Fruit fly (Drosophila melanogaster) whole organism, wandering third instar larva: Measurements from ENCODE around the gene CG15506.
A peak's percentile ranks its signal among the peaks of the same experiment; 100 is the strongest.

ENCODE experiments used
- Abd-B ChIP-seq: fragments of >200 bp; optimal IDR thresholded peaks from 2 replicates; lab custom pipeline; 2017; ENCODE audit warnings: missing biosample characterization, missing genetic modification characterization
- CG32264 ChIP-seq: fragments of 200-800 bp; sonication (Bioruptor generic); optimal IDR thresholded peaks from 2 replicates; lab custom pipeline; 2016; ENCODE audit warnings: missing biosample characterization, missing genetic modification characterization
- CG9705 ChIP-seq: fragments of 200-800 bp; sonication (Bioruptor generic); optimal IDR thresholded peaks from 2 replicates; lab custom pipeline; 2018; ENCODE audit warnings: missing biosample characterization, mild to moderate bottlenecking, missing genetic modification characterization
- Dif ChIP-seq: fragments of 200-275, 200-300 bp; sonication (Bioruptor generic); optimal IDR thresholded peaks from 2 replicates; lab custom pipeline; 2018; ENCODE audit warnings: missing biosample characterization, missing genetic modification characterization; ENCODE audit not compliant: partially characterized antibody
- GATAd ChIP-seq: sonication (Bioruptor generic); optimal IDR thresholded peaks from 2 replicates; lab custom pipeline; 2016; ENCODE audit warnings: missing biosample characterization, missing genetic modification characterization
- HLH106 ChIP-seq: fragments of 200-800 bp; optimal IDR thresholded peaks from 3 replicates; lab custom pipeline; 2019; ENCODE audit warnings: missing biosample characterization, mild to moderate bottlenecking, missing genetic modification characterization, moderate library complexity
- Hr83 ChIP-seq: fragments of 200-300 bp; sonication (Bioruptor generic); optimal IDR thresholded peaks from 2 replicates; lab custom pipeline; 2016; ENCODE audit warnings: missing biosample characterization, mild to moderate bottlenecking, missing genetic modification characterization, moderate library complexity; ENCODE audit not compliant: poor library complexity, severe bottlenecking
- Jra ChIP-seq: sonication (Bioruptor generic); optimal IDR thresholded peaks from 2 replicates; lab custom pipeline; 2016; ENCODE audit warnings: missing biosample characterization, missing genetic modification characterization
- Mio ChIP-seq: sonication (Bioruptor generic); optimal IDR thresholded peaks from 2 replicates; lab custom pipeline; 2016; ENCODE audit warnings: missing biosample characterization, missing genetic modification characterization
- Myc ChIP-seq: fragments of >200 bp; optimal IDR thresholded peaks from 2 replicates; lab custom pipeline; 2017
- N ChIP-seq: fragments of >200 bp; optimal IDR thresholded peaks from 2 replicates; lab custom pipeline; 2018; ENCODE audit warnings: missing biosample characterization, missing external identifiers, missing genetic modification characterization
- OdsH ChIP-seq: fragments of 200-800 bp; sonication (Bioruptor generic); optimal IDR thresholded peaks from 2 replicates; lab custom pipeline; 2016; ENCODE audit warnings: missing biosample characterization, mild to moderate bottlenecking, missing genetic modification characterization
- Rel ChIP-seq, 2 experiments: fragments of 200-800 bp; sonication (Bioruptor generic) in 1 of 2; optimal IDR thresholded peaks; 2 replicates in 1 of 2; 3 replicates in 1 of 2; lab custom pipeline; 2016 to 2019; ENCODE audit warnings: mild to moderate bottlenecking in 2 of 2, missing biosample characterization in 2 of 2, missing genetic modification characterization in 2 of 2, moderate library complexity in 1 of 2
- Sp1 ChIP-seq: fragments of 200-800 bp; sonication (Bioruptor generic); optimal IDR thresholded peaks from 3 replicates; lab custom pipeline; 2019; ENCODE audit warnings: missing biosample characterization, mild to moderate bottlenecking, missing genetic modification characterization, moderate library complexity
- br ChIP-seq: fragments of 200-800 bp; sonication (Bioruptor generic); optimal IDR thresholded peaks from 2 replicates; lab custom pipeline; 2016; ENCODE audit warnings: missing biosample characterization, missing genetic modification characterization
- brk ChIP-seq: fragments of 200-800 bp; sonication (Bioruptor generic); optimal IDR thresholded peaks from 2 replicates; lab custom pipeline; 2016; ENCODE audit warnings: missing biosample characterization, mild to moderate bottlenecking, missing genetic modification characterization
- dl ChIP-seq, 2 experiments: fragments of 175-275, 200-275 bp in 1 of 2; fragments of 200-275 bp in 1 of 2; sonication (Bioruptor generic); optimal IDR thresholded peaks; lab custom pipeline; 2018; ENCODE audit warnings: mild to moderate bottlenecking in 2 of 2, missing biosample characterization in 2 of 2, missing genetic modification characterization in 2 of 2, moderate library complexity in 2 of 2; ENCODE audit not compliant: partially characterized antibody in 2 of 2, insufficient read depth in 1 of 2
- dmrt93B ChIP-seq: fragments of 200-800 bp; sonication (Bioruptor generic); optimal IDR thresholded peaks from 2 replicates; lab custom pipeline; 2018; ENCODE audit warnings: missing biosample characterization, mild to moderate bottlenecking, missing genetic modification characterization
- dsf ChIP-seq: sonication (Bioruptor generic); optimal IDR thresholded peaks from 2 replicates; lab custom pipeline; 2016; ENCODE audit warnings: missing biosample characterization, missing genetic modification characterization, borderline replicate concordance
- ey ChIP-seq: fragments of 200-800 bp; sonication (Bioruptor generic); optimal IDR thresholded peaks from 2 replicates; lab custom pipeline; 2016; ENCODE audit warnings: missing biosample characterization, missing genetic modification characterization
- foxo ChIP-seq, 2 experiments: fragments of 200-800 bp; sonication (Bioruptor generic); optimal IDR thresholded peaks; 2 replicates in 1 of 2; 3 replicates in 1 of 2; lab custom pipeline; 2016 to 2017; ENCODE audit warnings: missing biosample characterization in 2 of 2, missing genetic modification characterization in 2 of 2
- fru ChIP-seq: fragments of 200-800 bp; sonication (Bioruptor generic); optimal IDR thresholded peaks from 3 replicates; lab custom pipeline; 2016; ENCODE audit warnings: missing biosample characterization, mild to moderate bottlenecking, missing genetic modification characterization
- h ChIP-seq: fragments of 200-800 bp; sonication (Bioruptor generic); optimal IDR thresholded peaks from 3 replicates; lab custom pipeline; 2016; ENCODE audit warnings: missing biosample characterization, mild to moderate bottlenecking, missing genetic modification characterization
- lola ChIP-seq: fragments of >200 bp; optimal IDR thresholded peaks from 2 replicates; lab custom pipeline; 2017; ENCODE audit warnings: missing biosample characterization, missing genetic modification characterization
- pan ChIP-seq: fragments of >200 bp; optimal IDR thresholded peaks from 2 replicates; lab custom pipeline; 2017
- psq ChIP-seq: fragments of 200-800 bp; sonication (Bioruptor generic); optimal IDR thresholded peaks from 3 replicates; lab custom pipeline; 2017; ENCODE audit warnings: missing biosample characterization, mild to moderate bottlenecking, missing genetic modification characterization, moderate library complexity
- rgr ChIP-seq: fragments of 200-800 bp; sonication (Bioruptor generic); optimal IDR thresholded peaks from 3 replicates; lab custom pipeline; 2016; ENCODE audit warnings: missing biosample characterization, mild to moderate bottlenecking, missing genetic modification characterization
- sage ChIP-seq: fragments of 200-800 bp; sonication (Bioruptor generic); optimal IDR thresholded peaks from 2 replicates; lab custom pipeline; 2016; ENCODE audit warnings: missing biosample characterization, mild to moderate bottlenecking, missing genetic modification characterization
- sv ChIP-seq: fragments of 200-800 bp; sonication (Bioruptor generic); optimal IDR thresholded peaks from 3 replicates; lab custom pipeline; 2016; ENCODE audit warnings: missing biosample characterization, missing genetic modification characterization
- tai ChIP-seq: sonication (Bioruptor generic); optimal IDR thresholded peaks from 2 replicates; lab custom pipeline; 2016; ENCODE audit warnings: missing biosample characterization, missing genetic modification characterization
- usp ChIP-seq: fragments of >200 bp; optimal IDR thresholded peaks from 2 replicates; lab custom pipeline; 2017; ENCODE audit warnings: missing biosample characterization, missing genetic modification characterization
- woc ChIP-seq: sonication (Bioruptor generic); optimal IDR thresholded peaks from 2 replicates; lab custom pipeline; 2016; ENCODE audit warnings: missing biosample characterization, mild to moderate bottlenecking, missing genetic modification characterization

CG15506 gene

dm6 chr3R:29718363-29718762 is at the start of gene CG15506:
TSS of gene CG15506 (plus strand) at chr3R:29718663.
- TF ChIP-seq GATAd (no peak), dl (GFP tag; optimal IDR thresholded peaks at IDR 0.05; lab: Kevin White, UChicago; ENCODE audit: insufficient read depth in 1 of 2, partially characterized antibody in 2 of 2) (no peak), dmrt93B (GFP tag; lab: Kevin White, UChicago) (no peak), sv (GFP tag; lab: Kevin White, UChicago) (no peak), tai (GFP tag; lab: Kevin White, UChicago) (no peak), CG9705 (GFP tag; lab: Kevin White, UChicago) (no peak), Jra (GFP tag; lab: Kevin White, UChicago) (no peak), CG32264 (GFP tag; lab: Kevin White, UChicago) (no peak), sage (GFP tag; lab: Kevin White, UChicago) (no peak), usp (GFP tag; lab: Kevin White, UChicago) (no peak), HLH106 (tag; lab: Kevin White, UChicago) (no peak), h (no peak), fru (GFP tag; lab: Kevin White, UChicago) (no peak), Dif (GFP tag; lab: Kevin White, UChicago) (no peak), woc (no peak), Hr83 (GFP tag; lab: Kevin White, UChicago) (no peak), OdsH (GFP tag; lab: Kevin White, UChicago) (no peak)

dm6 chr3R:29668777-29669176 is 49.7 kb upstream of the CG15506 start, which contains the start of the genes ppk20 and ppk30:
TSS of gene ppk20 (minus strand) at chr3R:29668877.
TSS of gene ppk30 (plus strand) at chr3R:29669149.
- TF ChIP-seq sage (GFP tag; lab: Kevin White, UChicago): no peak
- TF ChIP-seq CG9705 (GFP tag; lab: Kevin White, UChicago): no peak
- TF ChIP-seq Mio (GFP tag; lab: Kevin White, UChicago): no peak
- no peak for TF ChIP-seq foxo (GFP tag; optimal IDR thresholded peaks at IDR 0.05; lab: Kevin White, UChicago)
- TF ChIP-seq fru (GFP tag; lab: Kevin White, UChicago): no peak
- TF ChIP-seq OdsH (GFP tag; lab: Kevin White, UChicago): no peak
- TF ChIP-seq br (GFP tag; lab: Kevin White, UChicago): no peak
- no peak for TF ChIP-seq Jra (GFP tag; lab: Kevin White, UChicago)
- no peak for TF ChIP-seq dsf
- TF ChIP-seq pan (lab: Kevin White, UChicago): no peak
- TF ChIP-seq sv (GFP tag; lab: Kevin White, UChicago): no peak
- no peak for TF ChIP-seq ey (GFP tag; lab: Kevin White, UChicago)
- TF ChIP-seq Myc (lab: Kevin White, UChicago): no peak
- TF ChIP-seq rgr: no peak
- TF ChIP-seq CG32264 (GFP tag; lab: Kevin White, UChicago): no peak
- TF ChIP-seq woc: no peak
- no peak for TF ChIP-seq lola (GFP tag; lab: Kevin White, UChicago)
- no peak for TF ChIP-seq usp (GFP tag; lab: Kevin White, UChicago)
- TF ChIP-seq brk (GFP tag; lab: Kevin White, UChicago): no peak
- no peak for TF ChIP-seq Abd-B (GFP tag; lab: Kevin White, UChicago)

- TF ChIP-seq h (peak; percentile 22), Rel (GFP tag; optimal IDR thresholded peaks at IDR 0.05; lab: Kevin White, UChicago) (no peak), Rel (tag; optimal IDR thresholded peaks at IDR 0.05; lab: Kevin White, UChicago) (peak; percentile 76), psq (GFP tag; lab: Kevin White, UChicago) (no peak), N (no peak), Abd-B (GFP tag; lab: Kevin White, UChicago) (no peak), foxo (GFP tag; optimal IDR thresholded peaks at IDR 0.05; lab: Kevin White, UChicago) (peak in 1 of 2 experiments; percentile 32), Mio (GFP tag; lab: Kevin White, UChicago) (no peak), dsf (no peak), ey (GFP tag; lab: Kevin White, UChicago) (no peak)
- TF ChIP-seq, all 38 proteins: peak for 3
These were observed 47.3 kb upstream of the CG15506 start, which contains the start of gene Obp99a for dm6 chr3R:29671060-29671707. TSS of gene Obp99a (plus strand) at chr3R:29671657.

dm6 chr3R:29672156-29672555 is 46.3 kb upstream of the CG15506 start, which contains the start of gene ppk19:
TSS of gene ppk19 (plus strand) at chr3R:29672456.
- no peak for TF ChIP-seq HLH106 (tag; lab: Kevin White, UChicago)
- no peak for TF ChIP-seq Dif (GFP tag; lab: Kevin White, UChicago)
- no peak for TF ChIP-seq dmrt93B (GFP tag; lab: Kevin White, UChicago)
- no peak for TF ChIP-seq N
- no peak for TF ChIP-seq tai (GFP tag; lab: Kevin White, UChicago)
- no peak for TF ChIP-seq Hr83 (GFP tag; lab: Kevin White, UChicago)
- no peak for TF ChIP-seq usp (GFP tag; lab: Kevin White, UChicago)
- no peak for TF ChIP-seq dsf
- TF ChIP-seq Jra (GFP tag; lab: Kevin White, UChicago): no peak
- no peak for TF ChIP-seq Myc (lab: Kevin White, UChicago)
- no peak for TF ChIP-seq GATAd
- TF ChIP-seq Sp1: no peak
- no peak for TF ChIP-seq sage (GFP tag; lab: Kevin White, UChicago)
